Worm (Caenorhabditis elegans) whole organism, young adult: Measurements from ENCODE around the gene icl-1.

Experiments
- D2030.7 ChIP-seq: fragments of 200-800 bp; sonication (Bioruptor generic); IDR thresholded peaks from 2 replicates; pipeline ENCODE4 v1.3.6; 2022; ENCODE audit warnings: missing genetic modification reagents, missing genetic modification characterization, missing compliant biosample characterization
- F10E7.11 ChIP-seq: sonication (generic microtip); optimal IDR thresholded peaks from 2 replicates; lab custom pipeline; 2017; ENCODE audit warnings: mild to moderate bottlenecking, missing genetic modification characterization, moderate library complexity, missing compliant biosample characterization
- attf-6 ChIP-seq: fragments of 200-800 bp; sonication (Bioruptor generic); IDR thresholded peaks from 2 replicates; pipeline ENCODE4 v1.3.6; 2022; ENCODE audit warnings: missing genetic modification reagents, missing genetic modification characterization, missing compliant biosample characterization
- egl-18 ChIP-seq: fragments of 200-800 bp; sonication (Bioruptor generic); IDR thresholded peaks from 2 replicates; pipeline ENCODE4 v1.3.6; 2022; ENCODE audit warnings: missing genetic modification reagents, missing genetic modification characterization, missing compliant biosample characterization
- ets-4 ChIP-seq: fragments of 200-800 bp; sonication (Bioruptor generic); optimal IDR thresholded peaks from 2 replicates; lab custom pipeline; 2018; ENCODE audit warnings: mild to moderate bottlenecking, missing genetic modification characterization, missing compliant biosample characterization
- fkh-3 ChIP-seq: sonication (generic microtip); optimal IDR thresholded peaks from 2 replicates; lab custom pipeline; 2016; ENCODE audit warnings: mild to moderate bottlenecking, missing genetic modification characterization, missing compliant biosample characterization
- mes-4 ChIP-seq: sonication (generic microtip); optimal IDR thresholded peaks from 2 replicates; lab custom pipeline; 2016; ENCODE audit warnings: missing genotype, missing genetic modification characterization, missing compliant biosample characterization
- nfya-1 ChIP-seq: sonication (generic microtip); optimal IDR thresholded peaks from 2 replicates; lab custom pipeline; 2017; ENCODE audit warnings: antibody characterized with exemption, missing compliant biosample characterization, missing genetic modification characterization, borderline replicate concordance; ENCODE audit not compliant: insufficient read depth
- pha-4 ChIP-seq: fragments of 150-350 bp; sonication (generic microtip); optimal IDR thresholded peaks from 2 replicates; lab custom pipeline; 2014; ENCODE audit warnings: missing biosample characterization, missing genetic modification reagents, missing genetic modification characterization
- snpc-4 ChIP-seq, 5 experiments: fragments of 150-350 bp in 1 of 5; sonication (generic microtip) in 4 of 5; optimal IDR thresholded peaks; 2 replicates each; lab custom pipeline; 2014 to 2018; ENCODE audit warnings: missing genetic modification characterization in 5 of 5, missing biosample characterization in 3 of 5, antibody characterized with exemption in 2 of 5, mild to moderate bottlenecking in 2 of 5, missing compliant biosample characterization in 2 of 5, missing genotype in 2 of 5, moderate library complexity in 2 of 5, missing genetic modification reagents in 1 of 5
- ztf-18 ChIP-seq: sonication (generic microtip); optimal IDR thresholded peaks from 2 replicates; lab custom pipeline; 2016; ENCODE audit warnings: missing genotype, mild to moderate bottlenecking, missing genetic modification characterization, missing compliant biosample characterization
- ztf-25 ChIP-seq: fragments of 200-800 bp; sonication (Bioruptor generic); IDR thresholded peaks from 2 replicates; pipeline ENCODE4 v1.3.6; 2022; ENCODE audit warnings: missing genetic modification reagents, missing genetic modification characterization, missing compliant biosample characterization

- TF ChIP-seq fkh-3 (tag; lab: Kevin White, UChicago) (no peak), pha-4 (tag; lab: Kevin White, UChicago) (no peak), ets-4 (GFP tag; lab: Kevin White, UChicago) (no peak), nfya-1 (tag; lab: Kevin White, UChicago) (no peak), mes-4 (tag; lab: Kevin White, UChicago) (no peak), ztf-18 (tag; lab: Kevin White, UChicago) (no peak), attf-6 (no peak), F10E7.11 (no peak), egl-18 (GFP tag; lab: Robert Waterston, UW) (no peak), D2030.7 (GFP tag; lab: Robert Waterston, UW) (no peak), ztf-25 (GFP tag; lab: Robert Waterston, UW) (no peak), snpc-4 (GFP tag; optimal IDR thresholded peaks at IDR 0.05; lab: Kevin White, UChicago) (no peak), snpc-4 (tag; optimal IDR thresholded peaks at IDR 0.05; lab: Kevin White, UChicago) (no peak)
Observed at ce11 chrV:724470-724890, 3.3 kb downstream of the icl-1 start.
